Worm (Caenorhabditis elegans) whole organism, young adult: Measurements from ENCODE around the gene ari-1.4.

Source experiments
- B0261.1 ChIP-seq: sonication (generic microtip); optimal IDR thresholded peaks from 2 replicates; lab custom pipeline; 2016; ENCODE audit warnings: mild to moderate bottlenecking, missing genetic modification characterization, moderate library complexity, missing compliant biosample characterization
- C17E4.6 ChIP-seq: fragments of 200-800 bp; sonication (Bioruptor generic); IDR thresholded peaks from 2 replicates; pipeline ENCODE4 v1.3.6; 2022; ENCODE audit warnings: missing genetic modification reagents, missing genetic modification characterization, missing compliant biosample characterization
- D2030.7 ChIP-seq: fragments of 200-800 bp; sonication (Bioruptor generic); IDR thresholded peaks from 2 replicates; pipeline ENCODE4 v1.3.6; 2022; ENCODE audit warnings: missing genetic modification reagents, missing genetic modification characterization, missing compliant biosample characterization
- F10E7.11 ChIP-seq: sonication (generic microtip); optimal IDR thresholded peaks from 2 replicates; lab custom pipeline; 2017; ENCODE audit warnings: mild to moderate bottlenecking, missing genetic modification characterization, moderate library complexity, missing compliant biosample characterization
- F33H1.4 ChIP-seq: fragments of 200-800 bp; sonication (Bioruptor generic); IDR thresholded peaks from 2 replicates; pipeline ENCODE4 v1.3.6; 2022; ENCODE audit warnings: missing genetic modification reagents, missing genetic modification characterization, missing compliant biosample characterization
- F57A8.1 ChIP-seq: fragments of 200-800 bp; sonication (Bioruptor generic); optimal IDR thresholded peaks from 2 replicates; lab custom pipeline; 2018; ENCODE audit warnings: mild to moderate bottlenecking, missing genetic modification characterization, moderate library complexity, missing compliant biosample characterization
- T26A5.8 ChIP-seq: sonication (generic microtip); optimal IDR thresholded peaks from 2 replicates; lab custom pipeline; 2016; ENCODE audit warnings: missing genetic modification characterization, missing compliant biosample characterization
- Y67H2A.10 ChIP-seq: fragments of 200-800 bp; sonication (Bioruptor generic); conservative IDR thresholded peaks from 2 replicates; pipeline ENCODE4 v1.3.6; 2022; ENCODE audit warnings: missing genetic modification reagents, missing genetic modification characterization, missing compliant biosample characterization
- Y79H2A.3 ChIP-seq: fragments of 200-800 bp; sonication (Bioruptor generic); conservative IDR thresholded peaks from 2 replicates; pipeline ENCODE4 v1.3.6; 2022; ENCODE audit warnings: missing genetic modification reagents, missing genetic modification characterization, missing compliant biosample characterization
- aptf-3 ChIP-seq: fragments of 200-800 bp; sonication (Bioruptor generic); IDR thresholded peaks from 2 replicates; pipeline ENCODE4 v1.3.6; 2022; ENCODE audit warnings: missing genetic modification characterization, missing compliant biosample characterization
- athp-1 ChIP-seq: sonication (generic microtip); optimal IDR thresholded peaks from 2 replicates; lab custom pipeline; 2017; ENCODE audit warnings: mild to moderate bottlenecking, missing genetic modification characterization, missing compliant biosample characterization
- attf-3 ChIP-seq: fragments of 200-800 bp; sonication (Bioruptor generic); conservative IDR thresholded peaks from 2 replicates; pipeline ENCODE4 v1.3.6; 2022; ENCODE audit warnings: missing genetic modification reagents, missing genetic modification characterization, missing compliant biosample characterization
- bed-1 ChIP-seq: fragments of 200-800 bp; sonication (Bioruptor generic); IDR thresholded peaks from 2 replicates; pipeline ENCODE4 v1.3.6; 2022; ENCODE audit warnings: missing genetic modification reagents, missing genetic modification characterization, missing compliant biosample characterization
- cebp-1 ChIP-seq, 2 experiments: fragments of 200-800 bp in 1 of 2; sonication (Bioruptor generic) in 1 of 2; sonication (generic microtip) in 1 of 2; IDR thresholded peaks in 1 of 2; optimal IDR thresholded peaks in 1 of 2; 2 replicates each; pipeline versions ENCODE4 v1.3.6 to Lab custom; 2017 to 2022; ENCODE audit warnings: missing compliant biosample characterization in 2 of 2, missing genetic modification characterization in 2 of 2, mild to moderate bottlenecking in 1 of 2, missing genetic modification reagents in 1 of 2, moderate library complexity in 1 of 2
- ceh-100 ChIP-seq: fragments of 200-800 bp; sonication (Bioruptor generic); IDR thresholded peaks from 2 replicates; pipeline ENCODE4 v1.3.6; 2022; ENCODE audit warnings: missing genetic modification reagents, missing genetic modification characterization, missing compliant biosample characterization
- ceh-58 ChIP-seq: fragments of 200-800 bp; sonication (Bioruptor generic); IDR thresholded peaks from 2 replicates; pipeline ENCODE4 v1.3.6; 2022; ENCODE audit warnings: missing genetic modification characterization, missing compliant biosample characterization
- ceh-79 ChIP-seq: sonication (generic microtip); optimal IDR thresholded peaks from 2 replicates; lab custom pipeline; 2017; ENCODE audit warnings: mild to moderate bottlenecking, missing genetic modification characterization, missing compliant biosample characterization
- chd-7 ChIP-seq: sonication (generic microtip); optimal IDR thresholded peaks from 2 replicates; lab custom pipeline; 2016; ENCODE audit warnings: mild to moderate bottlenecking, missing genetic modification characterization, moderate library complexity, missing compliant biosample characterization
- efl-1 ChIP-seq: fragments of 150-350 bp; optimal IDR thresholded peaks from 2 replicates; lab custom pipeline; 2014; ENCODE audit warnings: missing biosample characterization, missing genetic modification reagents, missing genetic modification characterization
- egrh-3 ChIP-seq: fragments of 200-800 bp; sonication (Bioruptor generic); IDR thresholded peaks from 2 replicates; pipeline ENCODE4 v1.3.6; 2022; ENCODE audit warnings: missing genetic modification reagents, missing genetic modification characterization, missing compliant biosample characterization
- ekl-4 ChIP-seq: fragments of 200-800 bp; sonication (Bioruptor generic); IDR thresholded peaks from 2 replicates; pipeline ENCODE4 v1.3.6; 2022; ENCODE audit warnings: missing genetic modification reagents, missing genetic modification characterization, missing compliant biosample characterization
- ets-4 ChIP-seq: fragments of 200-800 bp; sonication (Bioruptor generic); optimal IDR thresholded peaks from 2 replicates; lab custom pipeline; 2018; ENCODE audit warnings: mild to moderate bottlenecking, missing genetic modification characterization, missing compliant biosample characterization
- hlh-12 ChIP-seq: sonication (generic microtip); optimal IDR thresholded peaks from 2 replicates; lab custom pipeline; 2016; ENCODE audit warnings: missing genetic modification characterization, missing compliant biosample characterization
- hmg-1.2 ChIP-seq: fragments of 200-800 bp; sonication (Bioruptor generic); IDR thresholded peaks from 2 replicates; pipeline ENCODE4 v1.3.6; 2022; ENCODE audit warnings: missing genetic modification reagents, missing genetic modification characterization, missing compliant biosample characterization
- let-526 ChIP-seq: fragments of 200-800 bp; sonication (Bioruptor generic); IDR thresholded peaks from 2 replicates; pipeline ENCODE4 v1.3.6; 2022; ENCODE audit warnings: missing genetic modification reagents, missing genetic modification characterization, missing compliant biosample characterization
- lin-26 ChIP-seq: fragments of 200-800 bp; sonication (Bioruptor generic); IDR thresholded peaks from 2 replicates; pipeline ENCODE4 v1.3.6; 2022; ENCODE audit warnings: missing genetic modification reagents, missing genetic modification characterization, missing compliant biosample characterization
- lin-35 ChIP-seq, 3 experiments: fragments of 150-350 bp in 2 of 3; sonication (generic microtip) in 1 of 3; optimal IDR thresholded peaks; 2 replicates each; lab custom pipeline; 2014 to 2018; ENCODE audit warnings: missing biosample characterization in 3 of 3, missing genetic modification characterization in 3 of 3, missing genetic modification reagents in 3 of 3
- lin-54 ChIP-seq: fragments of 200-800 bp; sonication (Bioruptor generic); optimal IDR thresholded peaks from 2 replicates; lab custom pipeline; 2018; ENCODE audit warnings: mild to moderate bottlenecking, missing genetic modification characterization, missing compliant biosample characterization
- lir-1 ChIP-seq: fragments of 200-800 bp; sonication (Bioruptor generic); conservative IDR thresholded peaks from 2 replicates; pipeline ENCODE4 v1.3.6; 2022; ENCODE audit warnings: missing genetic modification reagents, missing genetic modification characterization, missing compliant biosample characterization
- mcd-1 ChIP-seq: fragments of 200-800 bp; sonication (Bioruptor generic); IDR thresholded peaks from 2 replicates; pipeline ENCODE4 v1.3.6; 2022; ENCODE audit warnings: missing genetic modification reagents, missing genetic modification characterization, missing compliant biosample characterization
- nfya-2 ChIP-seq: fragments of 200-800 bp; sonication (Bioruptor generic); IDR thresholded peaks from 2 replicates; pipeline ENCODE4 v1.3.6; 2022; ENCODE audit warnings: missing genetic modification reagents, missing genetic modification characterization, missing compliant biosample characterization
- nhr-120 ChIP-seq: fragments of 200-800 bp; sonication (Bioruptor generic); IDR thresholded peaks from 2 replicates; pipeline ENCODE4 v1.3.6; 2022; ENCODE audit warnings: missing genetic modification characterization, missing compliant biosample characterization
- pbrm-1 ChIP-seq: fragments of 200-800 bp; sonication (Bioruptor generic); IDR thresholded peaks from 2 replicates; pipeline ENCODE4 v1.3.6; 2022; ENCODE audit warnings: missing genetic modification reagents, missing genetic modification characterization, missing compliant biosample characterization
- rec-8 ChIP-seq, 2 experiments: sonication (generic microtip); optimal IDR thresholded peaks; 2 replicates each; lab custom pipeline; 2016; ENCODE audit warnings: mild to moderate bottlenecking in 2 of 2, missing genetic modification characterization in 2 of 2, missing genetic modification reagents in 2 of 2, missing genotype in 2 of 2, missing biosample characterization in 1 of 2, missing compliant biosample characterization in 1 of 2, moderate library complexity in 1 of 2
- snpc-1.3 ChIP-seq: sonication (generic microtip); optimal IDR thresholded peaks from 2 replicates; lab custom pipeline; 2017; ENCODE audit warnings: missing genetic modification characterization, mild to moderate bottlenecking, missing compliant biosample characterization, antibody characterized with exemption, moderate library complexity, missing genotype, missing genetic modification reagents; ENCODE audit not compliant: insufficient read depth
- snpc-3.4 ChIP-seq: sonication (generic microtip); optimal IDR thresholded peaks from 2 replicates; lab custom pipeline; 2017; ENCODE audit warnings: missing genetic modification characterization, mild to moderate bottlenecking, missing compliant biosample characterization, antibody characterized with exemption, moderate library complexity, missing genotype, missing genetic modification reagents
- snpc-4 ChIP-seq, 5 experiments: fragments of 150-350 bp in 1 of 5; sonication (generic microtip) in 4 of 5; optimal IDR thresholded peaks; 2 replicates each; lab custom pipeline; 2014 to 2018; ENCODE audit warnings: missing genetic modification characterization in 5 of 5, missing biosample characterization in 3 of 5, antibody characterized with exemption in 2 of 5, mild to moderate bottlenecking in 2 of 5, missing compliant biosample characterization in 2 of 5, missing genotype in 2 of 5, moderate library complexity in 2 of 5, missing genetic modification reagents in 1 of 5
- tlf-1 ChIP-seq: fragments of 200-800 bp; sonication (Bioruptor generic); optimal IDR thresholded peaks from 2 replicates; lab custom pipeline; 2018; ENCODE audit warnings: mild to moderate bottlenecking, missing genetic modification characterization, missing compliant biosample characterization
- ztf-28 ChIP-seq: fragments of 200-800 bp; sonication (Bioruptor generic); IDR thresholded peaks from 2 replicates; pipeline ENCODE4 v1.3.6; 2022; ENCODE audit warnings: missing genetic modification reagents, missing genetic modification characterization, missing compliant biosample characterization

Gene ari-1.4

DNA sequence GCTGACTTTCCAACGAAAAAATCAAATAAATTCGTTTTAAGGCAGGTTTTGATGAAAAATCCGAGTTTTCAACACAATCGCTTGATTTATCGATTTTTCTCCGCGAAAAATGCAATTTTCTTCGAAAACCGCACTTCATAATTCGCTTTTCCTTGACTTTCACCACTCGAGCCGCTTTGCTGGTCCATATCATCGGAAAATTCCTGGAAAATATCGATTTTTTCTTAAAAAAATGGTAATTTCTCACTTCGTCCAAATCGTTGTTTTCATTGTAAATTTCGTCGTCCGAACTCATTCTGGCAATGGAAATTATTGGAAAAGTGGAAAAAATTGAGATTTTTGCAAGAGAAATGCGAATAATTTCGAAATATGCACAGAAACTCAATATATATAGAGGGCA lies at the start of gene ari-1.4:
Gene ari-1.4, minus strand, starts transcription at position 295 of the 400 bp plus-strand sequence.
- TF ChIP-seq T26A5.8 (tag; lab: Kevin White, UChicago) (no peak), lin-35 (GFP tag; optimal IDR thresholded peaks at IDR 0.05; lab: Kevin White, UChicago) (no peak), athp-1 (no peak), efl-1 (GFP tag; lab: Kevin White, UChicago) (peak; percentile 8), B0261.1 (no peak), hmg-1.2 (peak; percentile 32; the same call in 1 of the 2 replicates), lin-26 (GFP tag; lab: Robert Waterston, UW) (no peak), ceh-100 (GFP tag; lab: Robert Waterston, UW) (no peak), nfya-2 (GFP tag; lab: Robert Waterston, UW) (no peak), cebp-1 (GFP tag; IDR thresholded peaks at IDR 0.05; lab: Robert Waterston, UW) (no peak), cebp-1 (tag; optimal IDR thresholded peaks at IDR 0.05; lab: Kevin White, UChicago) (peak; percentile 39), aptf-3 (GFP tag; lab: Robert Waterston, UW) (no peak), ekl-4 (GFP tag; lab: Robert Waterston, UW) (no peak), snpc-1.3 (tag; lab: Kevin White, UChicago) (no peak), F10E7.11 (tag; lab: Kevin White, UChicago) (no peak)

DNA sequence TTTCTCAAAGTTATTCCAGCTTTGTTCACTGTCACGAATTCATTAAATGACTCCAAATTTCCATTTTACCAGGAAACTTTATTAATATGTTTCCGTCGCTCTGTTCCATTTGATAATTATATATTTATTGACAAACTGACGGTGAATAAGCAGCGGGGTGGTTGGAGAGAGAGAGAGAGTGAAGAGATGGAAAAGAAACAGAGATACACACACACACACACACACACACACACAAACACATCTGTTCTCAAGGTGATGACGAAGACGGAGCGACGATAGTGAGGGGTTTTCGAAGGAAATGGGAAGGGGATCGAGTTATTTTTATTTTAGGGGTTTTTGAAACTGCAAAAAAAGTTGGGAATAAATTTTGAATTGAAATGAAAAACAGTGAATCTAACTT lies 45.5 kb upstream of the ari-1.4 start:
- no peak for TF ChIP-seq snpc-4 (GFP tag; optimal IDR thresholded peaks at IDR 0.05; lab: Kevin White, UChicago)
- peak in 2 of 4 experiments; percentile 3 to 42 for TF ChIP-seq snpc-4 (tag; optimal IDR thresholded peaks at IDR 0.05; lab: Kevin White, UChicago)
- no peak for TF ChIP-seq bed-1 (GFP tag; lab: Robert Waterston, UW)
- TF ChIP-seq lir-1 = no peak

ce11 chrIV:15572106-15572505 lies 43.8 kb upstream of the ari-1.4 start:
- TF ChIP-seq lin-35 (GFP tag; optimal IDR thresholded peaks at IDR 0.05; lab: Kevin White, UChicago) (no peak), snpc-4 (GFP tag; optimal IDR thresholded peaks at IDR 0.05; lab: Kevin White, UChicago) (no peak), snpc-4 (tag; optimal IDR thresholded peaks at IDR 0.05; lab: Kevin White, UChicago) (peak in 1 of 4 experiments; percentile 52), Y67H2A.10 (no peak)

DNA sequence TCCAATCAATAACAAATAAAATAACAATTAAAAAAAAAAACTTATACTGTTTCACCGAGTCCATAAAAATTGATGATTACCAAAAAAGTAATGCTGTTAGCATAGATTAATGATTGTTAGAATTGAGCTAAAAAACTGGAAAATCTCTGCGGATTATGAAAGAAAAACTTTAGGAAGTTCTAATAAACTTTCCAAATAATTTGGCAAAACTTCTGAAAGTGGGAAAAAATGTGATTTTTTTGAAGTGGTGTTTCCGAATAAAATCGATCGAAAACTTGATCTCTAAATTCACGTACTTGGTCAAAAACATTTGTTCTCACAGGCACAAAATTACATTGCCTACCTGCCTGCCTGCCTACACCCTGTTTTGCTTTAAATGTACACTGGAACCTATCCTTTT lies 43.3 kb upstream of the ari-1.4 start:
- TF ChIP-seq F33H1.4 (GFP tag; lab: Robert Waterston, UW) (no peak), C17E4.6 (GFP tag; lab: Robert Waterston, UW) (no peak), rec-8 (tag; optimal IDR thresholded peaks at IDR 0.05; lab: Kevin White, UChicago) (no peak)

DNA sequence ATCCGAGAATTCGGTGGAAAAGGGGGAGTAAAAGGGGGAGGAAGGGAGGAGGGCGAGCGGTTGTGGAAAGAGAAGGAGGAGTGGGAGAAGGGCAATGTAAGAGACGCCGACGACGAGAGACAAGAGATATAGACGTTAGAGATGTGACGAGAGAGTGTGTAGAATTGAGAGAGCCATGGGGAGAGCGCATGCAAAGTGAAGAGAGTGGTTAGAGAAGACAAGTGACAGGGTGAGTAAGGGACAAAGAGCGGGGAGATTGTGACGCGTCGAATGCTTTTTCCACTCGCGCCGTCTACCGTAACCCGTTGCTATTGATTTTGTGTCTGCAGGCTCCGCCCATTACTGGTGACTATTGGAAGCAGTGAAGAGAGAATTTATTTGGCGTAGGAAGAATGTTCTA lies 42.4 kb upstream of the ari-1.4 start:
- TF ChIP-seq chd-7 (no peak), lin-54 (peak; percentile 40), ceh-58 (GFP tag; lab: Robert Waterston, UW) (no peak), ekl-4 (GFP tag; lab: Robert Waterston, UW) (no peak), mcd-1 (GFP tag; lab: Robert Waterston, UW) (peak; percentile 79), nhr-120 (no peak), lir-1 (no peak), F10E7.11 (tag; lab: Kevin White, UChicago) (peak; percentile 18), ets-4 (GFP tag; lab: Kevin White, UChicago) (no peak), ceh-100 (GFP tag; lab: Robert Waterston, UW) (no peak), let-526 (GFP tag; lab: Robert Waterston, UW) (no peak), pbrm-1 (GFP tag; lab: Robert Waterston, UW) (no peak), tlf-1 (GFP tag; lab: Kevin White, UChicago) (peak; percentile 8), egrh-3 (GFP tag; lab: Robert Waterston, UW) (peak; percentile 67), efl-1 (GFP tag; lab: Kevin White, UChicago) (no peak), ztf-28 (no peak), F57A8.1 (GFP tag; lab: Kevin White, UChicago) (no peak), ceh-79 (tag; lab: Kevin White, UChicago) (no peak), hlh-12 (no peak), Y79H2A.3 (no peak), snpc-3.4 (no peak), D2030.7 (GFP tag; lab: Robert Waterston, UW) (no peak), Y67H2A.10 (no peak), attf-3 (GFP tag; lab: Robert Waterston, UW) (no peak)
